Fruit fly (Drosophila melanogaster): ENCODE data around the gene CG11178.

- no peak for TF ChIP-seq cyc (GFP tag; optimal IDR thresholded peaks at IDR 0.05)
- TF ChIP-seq esn (GFP tag; optimal IDR thresholded peaks at IDR 0.05), result no peak
- TF ChIP-seq CG7368 (GFP tag; optimal IDR thresholded peaks at IDR 0.05), result no peak
- TF ChIP-seq Eip78C (GFP tag), result no peak
- no peak for TF ChIP-seq Lpt (GFP tag; optimal IDR thresholded peaks at IDR 0.05)
- no peak for TF ChIP-seq spab (GFP tag; optimal IDR thresholded peaks at IDR 0.05)
- no peak for TF ChIP-seq CG8119 (GFP tag; IDR thresholded peaks at IDR 0.05)
- no peak for TF ChIP-seq CG32006 (GFP tag; optimal IDR thresholded peaks at IDR 0.05)
Measured at dm6 chrX:13555700-13556099, 49.8 kb upstream of the CG11178 start, which contains the start of gene CG11816.
